Fruit fly (Drosophila melanogaster) whole organism, embryonic: ENCODE results near the gene Ice2.

Experiments used
- Asciz ChIP-seq: fragments of 200-800 bp; sonication (Bioruptor generic); optimal IDR thresholded peaks from 2 replicates; lab custom pipeline; 2017; ENCODE audit warnings: missing biosample characterization, mild to moderate bottlenecking, missing genetic modification characterization, missing genetic modification reagents
- Blimp-1 ChIP-seq: fragments of 200-800 bp; sonication (Bioruptor generic); optimal IDR thresholded peaks from 3 replicates; lab custom pipeline; 2018; ENCODE audit warnings: missing biosample characterization, missing genetic modification characterization, mild to moderate bottlenecking, moderate library complexity, missing genetic modification reagents
- CG1024 ChIP-seq: fragments of 200-800 bp; sonication (Bioruptor generic); IDR thresholded peaks from 2 replicates; pipeline ENCODE4 v1.3.6; 2022; ENCODE audit warnings: missing biosample characterization, missing genetic modification characterization
- CG10565 ChIP-seq: fragments of 200-800 bp; sonication (Bioruptor generic); optimal IDR thresholded peaks from 3 replicates; lab custom pipeline; 2016; ENCODE audit warnings: missing biosample characterization, mild to moderate bottlenecking, missing genetic modification characterization
- CG10959 ChIP-seq: fragments of 200-800 bp; sonication (Bioruptor generic); IDR thresholded peaks from 2 replicates; pipeline ENCODE4 v1.3.6; 2022; ENCODE audit warnings: missing biosample characterization, missing genetic modification characterization
- CG12744 ChIP-seq: fragments of 200-800 bp; sonication (Bioruptor generic); optimal IDR thresholded peaks from 2 replicates; lab custom pipeline; 2016; ENCODE audit warnings: missing biosample characterization, missing genetic modification characterization
- CG12769 ChIP-seq: fragments of 200-800 bp; sonication (Bioruptor generic); optimal IDR thresholded peaks from 2 replicates; lab custom pipeline; 2019; ENCODE audit warnings: missing biosample characterization, mild to moderate bottlenecking, missing genetic modification characterization, moderate library complexity
- CG14965 ChIP-seq: fragments of 200-800 bp; sonication (Bioruptor generic); optimal IDR thresholded peaks from 2 replicates; lab custom pipeline; 2016; ENCODE audit warnings: missing biosample characterization, missing genetic modification characterization, borderline replicate concordance
- CG17328 ChIP-seq: fragments of 200-800 bp; sonication (Bioruptor generic); IDR thresholded peaks from 2 replicates; pipeline ENCODE4 v1.3.6; 2022; ENCODE audit warnings: missing biosample characterization, missing genetic modification characterization
- CG3995 ChIP-seq: fragments of 200-800 bp; sonication (Bioruptor generic); optimal IDR thresholded peaks from 3 replicates; lab custom pipeline; 2016; ENCODE audit warnings: missing biosample characterization, missing genetic modification characterization
- CG6765 ChIP-seq: fragments of 200-800 bp; sonication (Bioruptor generic); optimal IDR thresholded peaks from 3 replicates; lab custom pipeline; 2017; ENCODE audit warnings: missing biosample characterization, mild to moderate bottlenecking, missing genetic modification characterization
- CG7556 ChIP-seq: fragments of 200-800 bp; sonication (Bioruptor generic); optimal IDR thresholded peaks from 2 replicates; lab custom pipeline; 2017; ENCODE audit warnings: missing biosample characterization, mild to moderate bottlenecking, missing genetic modification characterization
- CG9215 ChIP-seq: fragments of 200-800 bp; sonication (Bioruptor generic); IDR thresholded peaks from 2 replicates; pipeline ENCODE4 v1.3.6; 2022; ENCODE audit warnings: missing biosample characterization, missing genetic modification characterization
- CG9932 ChIP-seq: fragments of 200-800 bp; sonication (Bioruptor generic); IDR thresholded peaks from 2 replicates; pipeline ENCODE4 v1.3.6; 2022; ENCODE audit warnings: missing biosample characterization, missing genetic modification characterization
- Dip2 ChIP-seq: fragments of 200-800 bp; sonication (Bioruptor generic); IDR thresholded peaks from 2 replicates; pipeline ENCODE4 v1.3.6; 2022; ENCODE audit warnings: missing biosample characterization, missing genetic modification characterization
- Dp ChIP-seq: fragments of 200-800 bp; sonication (Bioruptor generic); optimal IDR thresholded peaks from 2 replicates; lab custom pipeline; 2018; ENCODE audit warnings: missing biosample characterization, mild to moderate bottlenecking, missing genetic modification characterization, moderate library complexity
- Ets65A ChIP-seq: fragments of 200-800 bp; sonication (Bioruptor generic); peaks from one replicate; lab custom pipeline; 2016; ENCODE audit warnings: missing biosample characterization, missing genetic modification characterization
- Hr39 ChIP-seq: fragments of >200 bp; optimal IDR thresholded peaks from 2 replicates; lab custom pipeline; 2017
- Med ChIP-seq: fragments of 200-800 bp; sonication (Bioruptor generic); peaks from one replicate; lab custom pipeline; 2016; ENCODE audit warnings: missing biosample characterization, missing genetic modification characterization, mild to moderate bottlenecking, inconsistent platforms, moderate library complexity
- Mrtf ChIP-seq: fragments of 200-800 bp; sonication (Bioruptor generic); IDR thresholded peaks from 3 replicates; pipeline ENCODE4 v1.3.6; 2022; ENCODE audit warnings: missing biosample characterization, missing genetic modification characterization
- Pdp1 ChIP-seq, 2 experiments: fragments of 200-800 bp; sonication (Bioruptor generic); optimal IDR thresholded peaks; 3 replicates each; lab custom pipeline; 2016; ENCODE audit warnings: missing biosample characterization in 2 of 2, missing genetic modification characterization in 2 of 2, mild to moderate bottlenecking in 1 of 2, moderate library complexity in 1 of 2
- Ravus ChIP-seq: fragments of 200-800 bp; sonication (Bioruptor generic); IDR thresholded peaks from 2 replicates; pipeline ENCODE4 v1.3.6; 2022; ENCODE audit warnings: missing biosample characterization, missing genetic modification characterization
- Sry-β ChIP-seq: fragments of 200-800 bp; sonication (Bioruptor generic); optimal IDR thresholded peaks from 2 replicates; lab custom pipeline; 2018; ENCODE audit warnings: missing biosample characterization, mild to moderate bottlenecking, missing genetic modification characterization, moderate library complexity
- Vsx1 ChIP-seq: fragments of 200-800 bp; sonication (Bioruptor generic); optimal IDR thresholded peaks from 2 replicates; lab custom pipeline; 2017; ENCODE audit warnings: missing biosample characterization, mild to moderate bottlenecking, missing genetic modification characterization, missing genetic modification reagents
- YL-1 ChIP-seq: fragments of 200-800 bp; sonication (Bioruptor generic); optimal IDR thresholded peaks from 3 replicates; lab custom pipeline; 2017; ENCODE audit warnings: missing biosample characterization, mild to moderate bottlenecking, missing genetic modification characterization
- ato ChIP-seq: fragments of 200-800 bp; sonication (Bioruptor generic); IDR thresholded peaks from 2 replicates; pipeline ENCODE4 v1.3.6; 2022; ENCODE audit warnings: missing biosample characterization, missing genetic modification characterization; ENCODE audit not compliant: partially characterized antibody
- bcd ChIP-seq: fragments of 200-800 bp; sonication (Bioruptor generic); optimal IDR thresholded peaks from 2 replicates; lab custom pipeline; 2017; ENCODE audit warnings: missing biosample characterization, mild to moderate bottlenecking, missing genetic modification characterization
- chinmo ChIP-seq: fragments of 200-800 bp; sonication (Bioruptor generic); IDR thresholded peaks from 4 replicates; pipeline ENCODE4 v1.3.6; 2022; ENCODE audit warnings: missing biosample characterization, missing genetic modification characterization; ENCODE audit not compliant: partially characterized antibody
- corto ChIP-seq: fragments of 200-800 bp; sonication (Bioruptor generic); optimal IDR thresholded peaks from 2 replicates; lab custom pipeline; 2016; ENCODE audit warnings: missing biosample characterization, mild to moderate bottlenecking, missing genetic modification characterization, moderate library complexity
- crc ChIP-seq: fragments of 200-800 bp; sonication (Bioruptor generic); optimal IDR thresholded peaks from 2 replicates; lab custom pipeline; 2016; ENCODE audit warnings: missing biosample characterization, missing genetic modification characterization
- esg ChIP-seq: fragments of 200-800 bp; sonication (Bioruptor generic); conservative IDR thresholded peaks from 2 replicates; pipeline ENCODE4 v1.3.6; 2022; ENCODE audit warnings: missing biosample characterization, missing genetic modification characterization
- gt ChIP-seq: fragments of 200-800 bp; sonication (Bioruptor generic); IDR thresholded peaks from 2 replicates; pipeline ENCODE4 v1.3.6; 2022; ENCODE audit warnings: missing biosample characterization, missing genetic modification characterization
- ranshi ChIP-seq: fragments of 200-800 bp; sonication (Bioruptor generic); IDR thresholded peaks from 2 replicates; pipeline ENCODE4 v1.3.6; 2022; ENCODE audit warnings: missing biosample characterization, missing genetic modification characterization
- sd ChIP-seq: fragments of 200-800 bp; sonication (Bioruptor generic); optimal IDR thresholded peaks from 3 replicates; lab custom pipeline; 2018; ENCODE audit warnings: missing biosample characterization, mild to moderate bottlenecking, missing genetic modification characterization, moderate library complexity
- tna ChIP-seq: fragments of 200-800 bp; sonication (Bioruptor generic); IDR thresholded peaks from 2 replicates; pipeline ENCODE4 v1.3.6; 2022; ENCODE audit warnings: missing biosample characterization, missing genetic modification characterization; ENCODE audit not compliant: partially characterized antibody
- usp ChIP-seq: fragments of >200 bp; optimal IDR thresholded peaks from 2 replicates; lab custom pipeline; 2017; ENCODE audit warnings: missing biosample characterization, missing genetic modification characterization
- vvl ChIP-seq: fragments of 200-800 bp; sonication (Bioruptor generic); IDR thresholded peaks from 2 replicates; pipeline ENCODE4 v1.3.6; 2022; ENCODE audit warnings: missing biosample characterization, missing genetic modification characterization

The Ice2 gene

DNA sequence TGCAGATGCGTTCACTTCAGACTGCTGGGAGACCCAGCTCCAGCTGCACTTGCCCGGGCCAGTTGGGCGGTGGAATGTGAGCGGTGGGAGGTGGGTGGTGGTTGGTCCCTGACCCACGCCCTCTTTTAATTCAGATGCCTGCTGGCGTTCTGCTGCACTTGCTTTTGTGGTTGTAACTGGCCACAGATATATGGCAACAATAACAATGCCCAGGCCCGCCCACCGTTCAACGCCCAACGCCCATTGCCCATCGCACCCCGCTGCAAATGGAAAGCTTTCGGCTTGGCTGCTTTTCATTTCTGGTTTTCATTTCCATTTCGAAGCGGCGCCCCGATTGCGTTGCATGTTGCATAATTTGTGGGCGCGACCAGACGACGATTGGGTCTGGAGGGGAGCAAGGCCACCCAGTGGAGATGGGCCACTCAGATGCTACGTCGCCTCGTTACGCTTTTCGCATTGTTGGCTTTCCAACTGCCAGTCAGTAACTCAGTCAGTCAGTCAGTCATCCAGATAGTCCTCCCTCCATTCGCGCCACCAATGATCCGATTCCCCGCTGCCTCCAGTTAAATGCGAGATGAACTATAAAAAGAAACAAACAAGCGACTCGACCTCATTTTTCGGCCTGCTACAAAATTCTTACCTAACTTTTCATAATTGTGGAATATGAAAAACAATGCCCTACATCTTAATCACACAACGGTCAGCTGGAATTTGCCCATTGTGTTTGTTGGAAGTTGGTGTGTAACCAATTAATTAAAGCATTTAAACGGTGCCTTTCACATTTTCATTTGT, 39.6 kb upstream of the Ice2 start (continued):
- TF ChIP-seq ranshi (GFP tag; lab: Robert Waterston, UW) (no peak), CG6765 (GFP tag; lab: Kevin White, UChicago) (no peak), tna (GFP tag; lab: Robert Waterston, UW) (no peak), CG12744 (GFP tag; lab: Kevin White, UChicago) (no peak), esg (GFP tag; lab: Robert Waterston, UW) (no peak), ato (0 out of 2 replicates have a peak, but pooled peaks have one; percentile 16), CG10565 (GFP tag; lab: Kevin White, UChicago) (no peak), Hr39 (no peak), Ravus (GFP tag; lab: Robert Waterston, UW) (no peak), Med (peak; percentile 51), Dip2 (GFP tag; lab: Robert Waterston, UW) (no peak), gt (GFP tag; lab: Robert Waterston, UW) (no peak), YL-1 (GFP tag; lab: Kevin White, UChicago) (no peak), Mrtf (no peak), Pdp1 (GFP tag; optimal IDR thresholded peaks at IDR 0.05; lab: Kevin White, UChicago) (peak in 1 of 2 experiments; percentile 80), Ets65A (GFP tag; lab: Kevin White, UChicago) (peak; percentile 77), Sry-β (GFP tag; lab: Kevin White, UChicago) (no peak), vvl (GFP tag; lab: Robert Waterston, UW) (no peak), Vsx1 (GFP tag; lab: Kevin White, UChicago) (no peak), CG14965 (GFP tag; lab: Kevin White, UChicago) (no peak), usp (GFP tag; lab: Kevin White, UChicago) (no peak), Asciz (GFP tag; lab: Kevin White, UChicago) (no peak), CG10959 (GFP tag; lab: Robert Waterston, UW) (no peak), crc (GFP tag; lab: Kevin White, UChicago) (no peak), CG3995 (no peak), CG12769 (peak; percentile 51)

DNA sequence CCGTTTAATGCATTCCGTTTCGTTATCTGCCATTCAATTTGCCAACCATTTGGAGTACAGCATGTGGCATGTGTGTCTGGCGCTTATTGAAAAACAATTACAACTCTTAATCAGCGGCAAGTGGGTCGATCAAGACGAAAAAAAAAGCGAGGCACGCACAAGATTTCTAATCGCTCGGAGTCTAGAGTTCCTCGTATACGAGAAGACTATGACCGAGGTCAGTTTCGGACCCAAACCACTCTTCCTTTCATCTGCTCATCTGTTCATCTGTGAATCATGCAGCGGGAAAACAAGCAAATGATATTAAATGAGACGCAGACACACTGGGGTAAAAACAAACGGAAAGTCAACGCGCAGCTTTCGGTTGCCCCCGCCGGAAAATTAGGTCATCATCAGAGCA, 38.5 kb upstream of the Ice2 start:
- 0 out of 4 replicates have a peak, but pooled peaks have one; percentile 36 for TF ChIP-seq chinmo
- no peak for TF ChIP-seq Dp (GFP tag; lab: Kevin White, UChicago)
- peak; percentile 60 for TF ChIP-seq Blimp-1 (GFP tag; lab: Kevin White, UChicago)
- no peak for TF ChIP-seq corto (GFP tag; lab: Kevin White, UChicago)
- no peak for TF ChIP-seq Ravus (GFP tag; lab: Robert Waterston, UW)
- no peak for TF ChIP-seq CG17328 (GFP tag; lab: Robert Waterston, UW)
- no peak for TF ChIP-seq bcd (GFP tag; lab: Kevin White, UChicago)
- no peak for TF ChIP-seq CG9932 (GFP tag; lab: Robert Waterston, UW)
- TF ChIP-seq CG12769 = peak; percentile 45
- TF ChIP-seq CG1024 (GFP tag; lab: Robert Waterston, UW) = no peak
- no peak for TF ChIP-seq Med

DNA sequence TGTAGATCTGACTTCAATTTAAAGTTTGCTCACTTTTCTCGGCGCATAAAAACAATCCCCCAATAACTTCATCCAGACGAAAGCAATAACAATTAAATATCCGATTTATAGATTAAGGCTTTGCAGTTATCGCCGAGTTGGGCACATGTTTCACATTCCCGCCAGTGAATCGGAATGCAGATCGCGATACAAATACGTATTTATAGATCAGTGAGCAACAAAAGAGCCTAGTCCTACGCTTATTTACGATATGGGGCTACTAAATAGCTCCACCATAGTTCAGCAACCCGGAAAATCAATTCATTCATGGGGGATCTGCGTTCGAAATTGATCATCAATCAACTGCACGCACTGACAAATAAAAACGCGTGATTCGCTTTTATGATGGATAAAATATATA, 38.0 kb upstream of the Ice2 start:
- TF ChIP-seq CG7556 (no peak), sd (tag; lab: Kevin White, UChicago) (peak; percentile 76), CG9215 (GFP tag; lab: Robert Waterston, UW) (no peak)
